Worm (Caenorhabditis elegans): ENCODE measurements around the gene srw-117.

Gene srw-117

DNA sequence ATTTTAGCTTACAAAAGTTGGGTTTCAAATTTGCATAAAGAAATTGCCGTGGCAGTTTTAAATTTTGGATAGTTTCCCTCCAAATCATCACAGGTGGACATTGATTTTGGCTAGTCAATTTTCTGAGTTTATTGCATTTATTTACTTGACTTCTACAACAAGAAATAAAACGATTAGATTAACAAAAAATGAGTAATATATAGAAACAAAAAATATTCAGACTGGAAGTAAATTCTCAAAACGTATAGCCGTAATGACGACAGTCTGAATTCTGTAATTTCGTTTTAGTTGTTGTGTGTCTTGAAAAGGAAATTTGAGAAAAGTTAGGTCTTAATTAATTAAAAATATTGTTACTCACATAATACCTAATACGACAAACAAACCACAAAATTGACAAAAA is 44.8 kb downstream of the srw-117 start, which contains the start of gene srw-141:
TSS of gene srw-141 (minus strand) at position 101 of the 400 bp plus-strand sequence.
- TF ChIP-seq tag-97 (GFP tag; IDR thresholded peaks at IDR 0.05) (no peak), Y48G9A.11 (GFP tag; IDR thresholded peaks at IDR 0.05) (no peak), pqm-1 (tag; optimal IDR thresholded peaks at IDR 0.05) (no peak), lin-1 (GFP tag; IDR thresholded peaks at IDR 0.05) (no peak), daf-8 (GFP tag; IDR thresholded peaks at IDR 0.05) (no peak), nhr-28 (tag; optimal IDR thresholded peaks at IDR 0.05) (no peak), ztf-7 (tag; optimal IDR thresholded peaks at IDR 0.05) (no peak)

ce11 chrV:2934075-2934474 is 49.2 kb downstream of the srw-117 start, which contains the start of gene srh-247:
Gene srh-247, minus strand, starts transcription at chrV:2934175.
- TF ChIP-seq T20F7.1 (GFP tag; optimal IDR thresholded peaks at IDR 0.05) (no peak), ces-1 (GFP tag; optimal IDR thresholded peaks at IDR 0.05) (no peak), Y5F2A.4 (GFP tag; optimal IDR thresholded peaks at IDR 0.05) (no peak), lin-1 (GFP tag; IDR thresholded peaks at IDR 0.05) (no peak), tag-97 (GFP tag; IDR thresholded peaks at IDR 0.05) (no peak), vab-7 (GFP tag; IDR thresholded peaks at IDR 0.05) (no peak), lim-7 (GFP tag; IDR thresholded peaks at IDR 0.05) (no peak), daf-8 (GFP tag; IDR thresholded peaks at IDR 0.05) (no peak), unc-130 (GFP tag; optimal IDR thresholded peaks at IDR 0.05) (no peak)

Measured in whole organism, L4 larva.